7 worm cellular contexts compared by ENCODE assay signal in genomic region chrII:3547282-3547681, ce11.
TF ChIP-seq lines count a peak whose summit lies in the region.

No protein-coding gene starts in this region.

TF ChIP-seq in whole organism, L1 larva, 84 proteins besides CTCF, POLR2A, EP300 and RAD21 (continued from another document and continues in another):
- TF ChIP-seq ceh-63 (GFP tag; optimal IDR thresholded peaks at IDR 0.05; lab: Kevin White, UChicago) (no peak), hpl-2 (GFP tag; optimal IDR thresholded peaks at IDR 0.05; lab: Kevin White, UChicago) (no peak), zag-1 (tag; optimal IDR thresholded peaks at IDR 0.05; lab: Kevin White, UChicago) (no peak), pax-3 (tag; optimal IDR thresholded peaks at IDR 0.05; lab: Kevin White, UChicago) (no peak), fos-1 (tag; optimal IDR thresholded peaks at IDR 0.05; lab: Kevin White, UChicago) (no peak), ceh-82 (tag; optimal IDR thresholded peaks at IDR 0.05; lab: Kevin White, UChicago) (peak in 2 of 3 experiments; percentile 21 to 29), unc-86 (tag; optimal IDR thresholded peaks at IDR 0.05; lab: Kevin White, UChicago) (peak; percentile 12), hlh-4 (tag; optimal IDR thresholded peaks at IDR 0.05; lab: Kevin White, UChicago) (no peak), nhr-20 (tag; optimal IDR thresholded peaks at IDR 0.05; lab: Kevin White, UChicago) (no peak), egl-13 (tag; optimal IDR thresholded peaks at IDR 0.05; lab: Kevin White, UChicago) (no peak), nhr-237 (tag; optimal IDR thresholded peaks at IDR 0.05; lab: Kevin White, UChicago) (no peak), mab-9 (GFP tag; IDR thresholded peaks at IDR 0.05; lab: Robert Waterston, UW) (no peak), lsy-2 (tag; optimal IDR thresholded peaks at IDR 0.05; lab: Kevin White, UChicago) (peak; percentile 36 to 47), sox-4 (tag; optimal IDR thresholded peaks at IDR 0.05; lab: Kevin White, UChicago) (no peak), pqm-1 (tag; optimal IDR thresholded peaks at IDR 0.05; lab: Kevin White, UChicago) (no peak), tlp-1 (tag; optimal IDR thresholded peaks at IDR 0.05; lab: Kevin White, UChicago) (no peak), Y116A8C.19 (tag; optimal IDR thresholded peaks at IDR 0.05; lab: Kevin White, UChicago; ENCODE audit: borderline replicate concordance) (no peak), unc-62 (GFP tag; optimal IDR thresholded peaks at IDR 0.05; lab: Kevin White, UChicago) (no peak), ceh-88 (GFP tag; IDR thresholded peaks at IDR 0.05; lab: Robert Waterston, UW) (no peak), grh-1 (GFP tag; IDR thresholded peaks at IDR 0.05; lab: Robert Waterston, UW) (no peak)

TF ChIP-seq in whole organism, L2 larva, 48 proteins besides CTCF, POLR2A, EP300 and RAD21 (continued from another document):
- TF ChIP-seq lin-13 (GFP tag; optimal IDR thresholded peaks at IDR 0.05; lab: Kevin White, UChicago) (peak; percentile 40), lsy-2 (tag; optimal IDR thresholded peaks at IDR 0.05; lab: Kevin White, UChicago) (peak in 1 of 2 experiments; percentile 68)

TF ChIP-seq in whole organism, L3 larva, 47 proteins besides CTCF, POLR2A, EP300 and RAD21 (continued from another document):
- TF ChIP-seq lsy-12 (tag; optimal IDR thresholded peaks at IDR 0.05; lab: Kevin White, UChicago) (no peak), sea-2 (GFP tag; optimal IDR thresholded peaks at IDR 0.05; lab: Kevin White, UChicago) (no peak), aly-2 (tag; optimal IDR thresholded peaks at IDR 0.05; lab: Kevin White, UChicago) (no peak), snpc-4 (tag; optimal IDR thresholded peaks at IDR 0.05; lab: Kevin White, UChicago) (no peak), ztf-4 (tag; optimal IDR thresholded peaks at IDR 0.05; lab: Kevin White, UChicago) (no peak), skn-1 (tag; optimal IDR thresholded peaks at IDR 0.05; lab: Kevin White, UChicago) (peak; percentile 6)

TF ChIP-seq in whole organism, L4 larva, 104 proteins besides CTCF, POLR2A, EP300 and RAD21 (continued from another document and continues in another):
- peak; percentile 8 for TF ChIP-seq dpl-1 (GFP tag; optimal IDR thresholded peaks at IDR 0.05; lab: Kevin White, UChicago)
- TF ChIP-seq mep-1 (tag; optimal IDR thresholded peaks at IDR 0.05; lab: Kevin White, UChicago), result peak; percentile 37
- no peak for TF ChIP-seq R02D3.7 (tag; optimal IDR thresholded peaks at IDR 0.05; lab: Kevin White, UChicago)
- TF ChIP-seq rbr-2 (tag; optimal IDR thresholded peaks at IDR 0.05; lab: Kevin White, UChicago), result peak; percentile 42
- no peak for TF ChIP-seq dmd-9 (GFP tag; IDR thresholded peaks at IDR 0.05; lab: Robert Waterston, UW)
- TF ChIP-seq hif-1 (tag; optimal IDR thresholded peaks at IDR 0.05; lab: Kevin White, UChicago), result peak in 1 of 2 experiments; percentile 53
- TF ChIP-seq mxl-3 (GFP tag; optimal IDR thresholded peaks at IDR 0.05; lab: Kevin White, UChicago), result no peak
- no peak for TF ChIP-seq hlh-11 (tag; optimal IDR thresholded peaks at IDR 0.05; lab: Kevin White, UChicago)
- no peak for TF ChIP-seq mes-2 (tag; optimal IDR thresholded peaks at IDR 0.05; lab: Kevin White, UChicago; ENCODE audit: poor library complexity, severe bottlenecking)
- TF ChIP-seq lin-39 (tag; optimal IDR thresholded peaks at IDR 0.05; lab: Kevin White, UChicago), result no peak
- peak; percentile 88 for TF ChIP-seq aha-1 (tag; lab: Kevin White, UChicago)
- TF ChIP-seq ces-1 (GFP tag; optimal IDR thresholded peaks at IDR 0.05; lab: Kevin White, UChicago), result no peak
- TF ChIP-seq nhr-41 (GFP tag; IDR thresholded peaks at IDR 0.05; lab: Robert Waterston, UW), result no peak
- no peak for TF ChIP-seq nhr-102 (tag; optimal IDR thresholded peaks at IDR 0.05; lab: Kevin White, UChicago)
- no peak for TF ChIP-seq ceh-28 (tag; optimal IDR thresholded peaks at IDR 0.05; lab: Kevin White, UChicago)
- no peak for TF ChIP-seq Y48G9A.11 (GFP tag; IDR thresholded peaks at IDR 0.05; lab: Robert Waterston, UW)
- TF ChIP-seq hlh-30 (tag; optimal IDR thresholded peaks at IDR 0.05; lab: Kevin White, UChicago; ENCODE audit: insufficient read depth), result peak; percentile 24
- TF ChIP-seq lir-3 (tag; optimal IDR thresholded peaks at IDR 0.05; lab: Kevin White, UChicago), result no peak
- TF ChIP-seq pha-4 (GFP tag; IDR thresholded peaks at IDR 0.05; lab: Robert Waterston, UW), result no peak
- TF ChIP-seq pha-4 (tag; optimal IDR thresholded peaks at IDR 0.05; lab: Kevin White, UChicago), result no peak
- TF ChIP-seq attf-4 (tag; optimal IDR thresholded peaks at IDR 0.05; lab: Kevin White, UChicago), result no peak
- no peak for TF ChIP-seq ceh-44 (GFP tag; IDR thresholded peaks at IDR 0.05; lab: Robert Waterston, UW)
- TF ChIP-seq lsy-2 (tag; optimal IDR thresholded peaks at IDR 0.05; lab: Kevin White, UChicago), result peak; percentile 7 to 69
- TF ChIP-seq nhr-76 (tag; optimal IDR thresholded peaks at IDR 0.05; lab: Kevin White, UChicago), result no peak
- no peak for TF ChIP-seq zip-2 (tag; optimal IDR thresholded peaks at IDR 0.05; lab: Kevin White, UChicago)
- peak; percentile 33 for TF ChIP-seq dve-1 (tag; optimal IDR thresholded peaks at IDR 0.05; lab: Kevin White, UChicago; ENCODE audit: insufficient read depth)
- TF ChIP-seq egl-27 (tag; optimal IDR thresholded peaks at IDR 0.05; lab: Kevin White, UChicago), result no peak

TF ChIP-seq in whole organism, early embryonic, 17 proteins besides CTCF, POLR2A, EP300 and RAD21 (continued from another document):
- TF ChIP-seq aly-1 (tag; optimal IDR thresholded peaks at IDR 0.05; lab: Kevin White, UChicago) (no peak), hnd-1 (tag; optimal IDR thresholded peaks at IDR 0.05; lab: Kevin White, UChicago) (no peak), ceh-13 (GFP tag; optimal IDR thresholded peaks at IDR 0.05; lab: Kevin White, UChicago) (no peak)

TF ChIP-seq in whole organism, late embryonic, 69 proteins besides CTCF, POLR2A, EP300 and RAD21 (continued from another document):
- TF ChIP-seq T23F11.4 (GFP tag; optimal IDR thresholded peaks at IDR 0.05; lab: Kevin White, UChicago) (no peak), madf-2 (tag; optimal IDR thresholded peaks at IDR 0.05; lab: Kevin White, UChicago) (no peak), ceh-48 (tag; optimal IDR thresholded peaks at IDR 0.05; lab: Kevin White, UChicago) (peak; percentile 39), fax-1 (tag; optimal IDR thresholded peaks at IDR 0.05; lab: Kevin White, UChicago) (no peak), pha-2 (tag; optimal IDR thresholded peaks at IDR 0.05; lab: Kevin White, UChicago) (no peak), nhr-232 (tag; optimal IDR thresholded peaks at IDR 0.05; lab: Kevin White, UChicago) (no peak), unc-42 (tag; optimal IDR thresholded peaks at IDR 0.05; lab: Kevin White, UChicago) (peak; percentile 81), zip-5 (tag; optimal IDR thresholded peaks at IDR 0.05; lab: Kevin White, UChicago) (no peak), ceh-9 (tag; optimal IDR thresholded peaks at IDR 0.05; lab: Kevin White, UChicago) (no peak), ceh-18 (tag; optimal IDR thresholded peaks at IDR 0.05; lab: Kevin White, UChicago) (peak; percentile 37), ceh-19 (GFP tag; optimal IDR thresholded peaks at IDR 0.05; lab: Kevin White, UChicago) (no peak), F13H6.1 (tag; optimal IDR thresholded peaks at IDR 0.05; lab: Kevin White, UChicago) (no peak), ceh-2 (tag; optimal IDR thresholded peaks at IDR 0.05; lab: Kevin White, UChicago) (no peak), mec-3 (tag; optimal IDR thresholded peaks at IDR 0.05; lab: Kevin White, UChicago; ENCODE audit: borderline replicate concordance) (peak; percentile 52), K09A11.1 (tag; optimal IDR thresholded peaks at IDR 0.05; lab: Kevin White, UChicago; ENCODE audit: insufficient read depth) (no peak), hlh-30 (tag; optimal IDR thresholded peaks at IDR 0.05; lab: Kevin White, UChicago; ENCODE audit: insufficient read depth) (no peak), rnt-1 (tag; optimal IDR thresholded peaks at IDR 0.05; lab: Kevin White, UChicago) (peak; percentile 20), C08G9.2 (tag; optimal IDR thresholded peaks at IDR 0.05; lab: Kevin White, UChicago) (peak; percentile 51), elt-2 (tag; optimal IDR thresholded peaks at IDR 0.05; lab: Kevin White, UChicago) (no peak), tbx-7 (tag; optimal IDR thresholded peaks at IDR 0.05; lab: Kevin White, UChicago) (no peak), ttx-3 (tag; optimal IDR thresholded peaks at IDR 0.05; lab: Kevin White, UChicago) (no peak), pat-9 (tag; optimal IDR thresholded peaks at IDR 0.05; lab: Kevin White, UChicago) (no peak), npax-4 (tag; optimal IDR thresholded peaks at IDR 0.05; lab: Kevin White, UChicago) (no peak), ets-4 (tag; optimal IDR thresholded peaks at IDR 0.05; lab: Kevin White, UChicago) (no peak), sdc-2 (tag; optimal IDR thresholded peaks at IDR 0.05; lab: Kevin White, UChicago) (no peak), tbx-2 (tag; optimal IDR thresholded peaks at IDR 0.05; lab: Kevin White, UChicago) (peak; percentile 48), ceh-31 (tag; optimal IDR thresholded peaks at IDR 0.05; lab: Kevin White, UChicago) (peak; percentile 82), dve-1 (tag; optimal IDR thresholded peaks at IDR 0.05; lab: Kevin White, UChicago) (no peak), unc-55 (GFP tag; optimal IDR thresholded peaks at IDR 0.05; lab: Kevin White, UChicago) (no peak), K02D7.2 (tag; optimal IDR thresholded peaks at IDR 0.05; lab: Kevin White, UChicago) (no peak), syd-9 (tag; optimal IDR thresholded peaks at IDR 0.05; lab: Kevin White, UChicago) (peak; percentile 47)

TF ChIP-seq in whole organism, mixed stage, embryonic, 35 proteins besides CTCF, POLR2A, EP300 and RAD21 (continued from another document):
- TF ChIP-seq nhr-2 (tag; optimal IDR thresholded peaks at IDR 0.05; lab: Kevin White, UChicago) (no peak), mep-1 (tag; optimal IDR thresholded peaks at IDR 0.05; lab: Kevin White, UChicago) (peak; percentile 34), cnd-1 (tag; optimal IDR thresholded peaks at IDR 0.05; lab: Kevin White, UChicago) (peak; percentile 42), ceh-43 (GFP tag; optimal IDR thresholded peaks at IDR 0.05; lab: Kevin White, UChicago) (no peak), ceh-83 (GFP tag; optimal IDR thresholded peaks at IDR 0.05; lab: Kevin White, UChicago) (peak; percentile 10), drap-1 (GFP tag; optimal IDR thresholded peaks at IDR 0.05; lab: Kevin White, UChicago) (peak; percentile 1), nhr-28 (tag; optimal IDR thresholded peaks at IDR 0.05; lab: Kevin White, UChicago) (no peak), ceh-39 (tag; optimal IDR thresholded peaks at IDR 0.05; lab: Kevin White, UChicago) (no peak), sem-2 (GFP tag; optimal IDR thresholded peaks at IDR 0.05; lab: Kevin White, UChicago) (no peak), snpc-4 (tag; optimal IDR thresholded peaks at IDR 0.05; lab: Kevin White, UChicago) (no peak), lsy-2 (tag; optimal IDR thresholded peaks at IDR 0.05; lab: Kevin White, UChicago) (no peak), nhr-237 (tag; optimal IDR thresholded peaks at IDR 0.05; lab: Kevin White, UChicago) (no peak)
